Worm (Caenorhabditis elegans): Measurements from ENCODE around the gene K09E9.7.

Gene K09E9.7

ce11 chrX:15642638-15643037, 1.9 kb downstream of the K09E9.7 start, which contains the start of gene H08J19.1:
Gene H08J19.1, plus strand, starts transcription at chrX:15642938.
- TF ChIP-seq efl-1 (optimal IDR thresholded peaks at IDR 0.05) (no peak), efl-1 (GFP tag; optimal IDR thresholded peaks at IDR 0.05 in 1 of 2) (no peak), fkh-8 (tag; optimal IDR thresholded peaks at IDR 0.05) (no peak), lin-35 (GFP tag; optimal IDR thresholded peaks at IDR 0.05) (no peak), C04F5.9 (tag; optimal IDR thresholded peaks at IDR 0.05) (no peak), sup-37 (GFP tag; optimal IDR thresholded peaks at IDR 0.05) (no peak), isw-1 (GFP tag; IDR thresholded peaks at IDR 0.05) (no peak), snu-23 (GFP tag; optimal IDR thresholded peaks at IDR 0.05) (no peak), unc-62 (GFP tag; optimal IDR thresholded peaks at IDR 0.05) (no peak), mab-9 (GFP tag; IDR thresholded peaks at IDR 0.05) (no peak), ceh-82 (tag; optimal IDR thresholded peaks at IDR 0.05) (no peak)

DNA sequence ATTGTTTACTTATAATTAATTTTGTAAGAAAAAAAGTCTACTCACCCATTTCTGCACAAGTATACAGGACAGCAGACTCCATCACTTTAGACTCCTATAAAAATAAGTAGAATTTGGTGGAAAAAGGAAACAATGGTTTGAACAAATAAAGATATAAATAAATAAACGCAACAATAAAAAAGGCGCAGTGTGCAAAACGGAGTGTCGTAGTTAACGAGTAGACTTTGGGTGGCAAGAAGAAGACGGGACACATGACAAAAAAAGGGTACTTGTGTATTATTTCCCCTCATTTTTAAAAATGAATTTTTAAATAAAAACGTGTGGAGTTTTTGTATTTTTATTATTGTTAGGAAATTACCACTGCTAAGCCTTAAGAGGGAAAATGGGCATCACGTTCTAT, 6.6 kb downstream of the K09E9.7 start, which contains the start of gene F59D12.5:
TSS of gene F59D12.5 (minus strand) at position 94 of the 400 bp plus-strand sequence.
- TF ChIP-seq nhr-237 (tag; optimal IDR thresholded peaks at IDR 0.05), result no peak
- no peak for TF ChIP-seq nhr-76 (tag; optimal IDR thresholded peaks at IDR 0.05)
- TF ChIP-seq pqm-1 (tag; optimal IDR thresholded peaks at IDR 0.05), result no peak
- no peak for TF ChIP-seq unc-98 (GFP tag; IDR thresholded peaks at IDR 0.05)
- peak in 1 of 2 experiments; percentile 15 for TF ChIP-seq lsy-2 (tag; optimal IDR thresholded peaks at IDR 0.05)
- no peak for TF ChIP-seq C04F5.9 (tag; optimal IDR thresholded peaks at IDR 0.05)
- no peak for TF ChIP-seq hpl-2 (GFP tag; optimal IDR thresholded peaks at IDR 0.05)
- TF ChIP-seq lin-15B (tag; optimal IDR thresholded peaks at IDR 0.05), result no peak
- TF ChIP-seq lin-39 (tag; optimal IDR thresholded peaks at IDR 0.05), result no peak
- no peak for TF ChIP-seq pax-3 (tag; optimal IDR thresholded peaks at IDR 0.05)
- TF ChIP-seq blmp-1 (tag; optimal IDR thresholded peaks at IDR 0.05), result no peak
- no peak for TF ChIP-seq irx-1 (tag; optimal IDR thresholded peaks at IDR 0.05)
- TF ChIP-seq nhr-90 (tag; optimal IDR thresholded peaks at IDR 0.05; ENCODE audit: poor library complexity), result no peak
- no peak for TF ChIP-seq ceh-88 (GFP tag; IDR thresholded peaks at IDR 0.05)
- no peak for TF ChIP-seq egl-27 (tag; optimal IDR thresholded peaks at IDR 0.05)
- TF ChIP-seq mep-1 (tag; optimal IDR thresholded peaks at IDR 0.05), result no peak
- no peak for TF ChIP-seq efl-3 (GFP tag; optimal IDR thresholded peaks at IDR 0.05)
- TF ChIP-seq ceh-63 (GFP tag; optimal IDR thresholded peaks at IDR 0.05), result no peak
- no peak for TF ChIP-seq fkh-10 (GFP tag; optimal IDR thresholded peaks at IDR 0.05)
- no peak for TF ChIP-seq fkh-4 (tag; optimal IDR thresholded peaks at IDR 0.05; ENCODE audit: borderline replicate concordance)
- TF ChIP-seq C16A3.4 (tag; optimal IDR thresholded peaks at IDR 0.05), result no peak
- no peak for TF ChIP-seq unc-62 (GFP tag; optimal IDR thresholded peaks at IDR 0.05)
- TF ChIP-seq sptf-1 (tag; optimal IDR thresholded peaks at IDR 0.05), result no peak
- TF ChIP-seq elt-2 (tag; optimal IDR thresholded peaks at IDR 0.05), result no peak
- no peak for TF ChIP-seq F16B12.6 (tag; optimal IDR thresholded peaks at IDR 0.05)
- TF ChIP-seq zip-4 (GFP tag; optimal IDR thresholded peaks at IDR 0.05), result no peak
- TF ChIP-seq isw-1 (GFP tag; IDR thresholded peaks at IDR 0.05), result no peak
- peak in 1 of 3 experiments; percentile 17 for TF ChIP-seq ceh-82 (tag; optimal IDR thresholded peaks at IDR 0.05)
- no peak for TF ChIP-seq rnt-1 (tag; optimal IDR thresholded peaks at IDR 0.05)
- no peak for TF ChIP-seq aha-1 (tag; optimal IDR thresholded peaks at IDR 0.05)
- TF ChIP-seq nhr-84 (tag; optimal IDR thresholded peaks at IDR 0.05), result no peak
- TF ChIP-seq nhr-20 (tag; optimal IDR thresholded peaks at IDR 0.05), result peak; percentile 11
- no peak for TF ChIP-seq dsc-1 (tag; optimal IDR thresholded peaks at IDR 0.05)
- TF ChIP-seq nhr-19 (GFP tag; conservative IDR thresholded peaks at IDR 0.05), result no peak
- no peak for TF ChIP-seq nhr-12 (tag; optimal IDR thresholded peaks at IDR 0.05)
- no peak for TF ChIP-seq jun-1 (tag; optimal IDR thresholded peaks at IDR 0.05)
- no peak for TF ChIP-seq nhr-11 (tag; optimal IDR thresholded peaks at IDR 0.05)
- no peak for TF ChIP-seq lin-13 (GFP tag; optimal IDR thresholded peaks at IDR 0.05)
- TF ChIP-seq vab-15 (tag; optimal IDR thresholded peaks at IDR 0.05), result no peak
- TF ChIP-seq ces-1 (GFP tag; optimal IDR thresholded peaks at IDR 0.05), result no peak
- TF ChIP-seq lir-3 (tag; optimal IDR thresholded peaks at IDR 0.05; ENCODE audit: poor library complexity), result no peak
- no peak for TF ChIP-seq zag-1 (tag; optimal IDR thresholded peaks at IDR 0.05)
- no peak for TF ChIP-seq ceh-90 (tag; optimal IDR thresholded peaks at IDR 0.05)
- peak; percentile 37 for TF ChIP-seq snu-23 (GFP tag; optimal IDR thresholded peaks at IDR 0.05)
- no peak for TF ChIP-seq tlp-1 (tag; optimal IDR thresholded peaks at IDR 0.05)
- TF ChIP-seq alr-1 (tag; optimal IDR thresholded peaks at IDR 0.05; ENCODE audit: borderline replicate concordance), result no peak

Data from whole organism, L1 larva.